Fruit fly (Drosophila melanogaster): ENCODE data around the gene spri.

spri gene

dm6 chrX:10628874-10629273, 43.7 kb upstream of the spri start (continued):
- peak; percentile 30 for TF ChIP-seq CG10209 (GFP tag; optimal IDR thresholded peaks at IDR 0.05)
- no peak for TF ChIP-seq CG9797 (GFP tag; optimal IDR thresholded peaks at IDR 0.05)
- no peak for TF ChIP-seq Dip2 (GFP tag; IDR thresholded peaks at IDR 0.05)
- TF ChIP-seq CG6765 (GFP tag; optimal IDR thresholded peaks at IDR 0.05) = no peak
- TF ChIP-seq MTF-1 (GFP tag; optimal IDR thresholded peaks at IDR 0.05; ENCODE audit: borderline replicate concordance) = no peak
- no peak for TF ChIP-seq CG3163 (GFP tag; optimal IDR thresholded peaks at IDR 0.05)
- no peak for TF ChIP-seq CG7357 (GFP tag; IDR thresholded peaks at IDR 0.05)
- no peak for TF ChIP-seq chinmo (GFP tag; IDR thresholded peaks at IDR 0.05; ENCODE audit: partially characterized antibody)
- TF ChIP-seq Oaz (GFP tag; IDR thresholded peaks at IDR 0.05) = no peak
- no peak for TF ChIP-seq sim (GFP tag; IDR thresholded peaks at IDR 0.05)
- no peak for TF ChIP-seq tx (GFP tag; optimal IDR thresholded peaks at IDR 0.05)
- TF ChIP-seq Stat92E (GFP tag; optimal IDR thresholded peaks at IDR 0.05) = no peak
- no peak for TF ChIP-seq CG6791 (GFP tag; IDR thresholded peaks at IDR 0.05; ENCODE audit: partially characterized antibody)
- TF ChIP-seq esg (GFP tag; conservative IDR thresholded peaks at IDR 0.05) = no peak; the same call in 1 of the 2 replicates
- no peak for TF ChIP-seq zen2 (GFP tag; IDR thresholded peaks at IDR 0.05; ENCODE audit: partially characterized antibody)
- TF ChIP-seq sens (GFP tag) = peak; percentile 89
- TF ChIP-seq CG10654 (GFP tag; optimal IDR thresholded peaks at IDR 0.05) = no peak
- TF ChIP-seq ro (GFP tag; IDR thresholded peaks at IDR 0.05) = no peak
- peak; percentile 66 for TF ChIP-seq CG30403 (GFP tag; optimal IDR thresholded peaks at IDR 0.05)
- TF ChIP-seq Scr (GFP tag; IDR thresholded peaks at IDR 0.05; ENCODE audit: partially characterized antibody) = no peak
- peak; percentile 57 for TF ChIP-seq Hand (GFP tag; optimal IDR thresholded peaks at IDR 0.05)
- TF ChIP-seq CG7372 (GFP tag; IDR thresholded peaks at IDR 0.05) = no peak
- no peak for TF ChIP-seq H15 (GFP tag; IDR thresholded peaks at IDR 0.05)
- peak; percentile 34 for TF ChIP-seq CG4424 (GFP tag; optimal IDR thresholded peaks at IDR 0.05)
- TF ChIP-seq CG9817 (tag; optimal IDR thresholded peaks at IDR 0.05) = peak; percentile 11
- peak; percentile 42 for TF ChIP-seq CG12659 (GFP tag; optimal IDR thresholded peaks at IDR 0.05)
- no peak for TF ChIP-seq vnd (GFP tag; IDR thresholded peaks at IDR 0.05; ENCODE audit: partially characterized antibody)
- TF ChIP-seq gcm (GFP tag; optimal IDR thresholded peaks at IDR 0.05) = peak; percentile 3
- TF ChIP-seq CG15601 (tag; optimal IDR thresholded peaks at IDR 0.05) = no peak
- TF ChIP-seq fu2 (GFP tag; optimal IDR thresholded peaks at IDR 0.05) = no peak
- TF ChIP-seq bsh (GFP tag; optimal IDR thresholded peaks at IDR 0.05) = peak in 1 of 2 experiments; percentile 56
- no peak for TF ChIP-seq wek (GFP tag; optimal IDR thresholded peaks at IDR 0.05)
- TF ChIP-seq Nf-YA (GFP tag; IDR thresholded peaks at IDR 0.05) = no peak
- no peak for TF ChIP-seq CkIIα-i1 (GFP tag; IDR thresholded peaks at IDR 0.05)
- no peak for TF ChIP-seq Fer2 (tag; optimal IDR thresholded peaks at IDR 0.05)
- no peak for TF ChIP-seq CG8359 (GFP tag; optimal IDR thresholded peaks at IDR 0.05; ENCODE audit: borderline replicate concordance)
- no peak for TF ChIP-seq CG4854 (GFP tag; optimal IDR thresholded peaks at IDR 0.05)
- no peak for TF ChIP-seq C15 (GFP tag; IDR thresholded peaks at IDR 0.05)
- peak; percentile 32 for TF ChIP-seq ind (GFP tag; optimal IDR thresholded peaks at IDR 0.05)
- no peak for TF ChIP-seq pb (GFP tag; optimal IDR thresholded peaks at IDR 0.05)
- TF ChIP-seq CG17612 (GFP tag; IDR thresholded peaks at IDR 0.05) = no peak
- TF ChIP-seq trh (GFP tag; optimal IDR thresholded peaks at IDR 0.05) = no peak
- no peak for TF ChIP-seq mld (GFP tag; IDR thresholded peaks at IDR 0.05; ENCODE audit: partially characterized antibody)
- no peak for TF ChIP-seq jigr1 (GFP tag; IDR thresholded peaks at IDR 0.05)
- peak; percentile 35 for TF ChIP-seq Xbp1 (GFP tag; optimal IDR thresholded peaks at IDR 0.05)
- TF ChIP-seq CG7987 (GFP tag; optimal IDR thresholded peaks at IDR 0.05) = no peak
- TF ChIP-seq zen (tag; optimal IDR thresholded peaks at IDR 0.05) = no peak
- TF ChIP-seq HLH3B (GFP tag; IDR thresholded peaks at IDR 0.05) = no peak
- no peak for TF ChIP-seq CG2129 (GFP tag; IDR thresholded peaks at IDR 0.05; ENCODE audit: partially characterized antibody)
- no peak for TF ChIP-seq CG3838 (GFP tag; optimal IDR thresholded peaks at IDR 0.05)
- TF ChIP-seq Meics (GFP tag; optimal IDR thresholded peaks at IDR 0.05) = peak; percentile 71

Measured in whole organism, embryonic.